Fruit fly (Drosophila melanogaster) whole organism, embryonic: ENCODE measurements around the gene CG43901.

Source experiments
- Blimp-1 ChIP-seq: fragments of 200-800 bp; sonication (Bioruptor generic); optimal IDR thresholded peaks from 3 replicates; lab custom pipeline; 2018; ENCODE audit warnings: missing biosample characterization, missing genetic modification characterization, mild to moderate bottlenecking, moderate library complexity, missing genetic modification reagents
- CG10209 ChIP-seq: fragments of 200-800 bp; sonication (Bioruptor generic); optimal IDR thresholded peaks from 3 replicates; lab custom pipeline; 2017; ENCODE audit warnings: missing biosample characterization, mild to moderate bottlenecking, missing genetic modification characterization, missing genetic modification reagents
- CG11398 ChIP-seq: fragments of 200-800 bp; sonication (Bioruptor generic); optimal IDR thresholded peaks from 2 replicates; lab custom pipeline; 2016; ENCODE audit warnings: missing biosample characterization, missing genetic modification characterization
- CG12104 ChIP-seq: fragments of 200-800 bp; sonication (Bioruptor generic); optimal IDR thresholded peaks from 3 replicates; lab custom pipeline; 2016; ENCODE audit warnings: missing biosample characterization, missing genetic modification characterization
- CG13287 ChIP-seq: fragments of 200-800 bp; sonication (Bioruptor generic); IDR thresholded peaks from 2 replicates; pipeline ENCODE4 v1.3.6; 2022; ENCODE audit warnings: missing biosample characterization, missing genetic modification characterization; ENCODE audit not compliant: partially characterized antibody
- CG14441 ChIP-seq: fragments of 200-800 bp; sonication (Bioruptor generic); IDR thresholded peaks from 2 replicates; pipeline ENCODE4 v1.3.6; 2022; ENCODE audit warnings: missing biosample characterization, missing genetic modification characterization
- CG18011 ChIP-seq: fragments of 200-800 bp; sonication (Bioruptor generic); optimal IDR thresholded peaks from 2 replicates; lab custom pipeline; 2017; ENCODE audit warnings: missing biosample characterization, missing genetic modification characterization, mild to moderate bottlenecking, moderate library complexity, missing genotype
- CG1832 ChIP-seq: fragments of 200-800 bp; sonication (Bioruptor generic); optimal IDR thresholded peaks from 2 replicates; lab custom pipeline; 2017; ENCODE audit warnings: missing biosample characterization, mild to moderate bottlenecking, missing genetic modification characterization, inconsistent platforms
- CG18619 ChIP-seq: fragments of 200-800 bp; sonication (Bioruptor generic); optimal IDR thresholded peaks from 3 replicates; lab custom pipeline; 2017; ENCODE audit warnings: missing biosample characterization, mild to moderate bottlenecking, missing genetic modification characterization
- CG2129 ChIP-seq: fragments of 200-800 bp; sonication (Bioruptor generic); IDR thresholded peaks from 2 replicates; pipeline ENCODE4 v1.3.6; 2022; ENCODE audit warnings: missing biosample characterization, missing genetic modification characterization; ENCODE audit not compliant: partially characterized antibody
- CG2202 ChIP-seq: fragments of 200-800 bp; sonication (Bioruptor generic); optimal IDR thresholded peaks from 2 replicates; lab custom pipeline; 2018; ENCODE audit warnings: missing biosample characterization, mild to moderate bottlenecking, missing genetic modification characterization
- CG2712 ChIP-seq: fragments of 200-800 bp; optimal IDR thresholded peaks from 3 replicates; lab custom pipeline; 2019; ENCODE audit warnings: missing biosample characterization, mild to moderate bottlenecking, missing genetic modification characterization, moderate library complexity
- CG32532 ChIP-seq: fragments of 200-800 bp; sonication (Bioruptor generic); IDR thresholded peaks from 2 replicates; pipeline ENCODE4 v1.3.6; 2022; ENCODE audit warnings: missing biosample characterization, missing genetic modification characterization
- CG34224 ChIP-seq: fragments of 200-800 bp; sonication (Bioruptor generic); IDR thresholded peaks from 3 replicates; pipeline ENCODE4 v1.3.6; 2022; ENCODE audit warnings: missing biosample characterization, missing genetic modification characterization; ENCODE audit not compliant: partially characterized antibody
- CG6689 ChIP-seq: fragments of 200-800 bp; sonication (Bioruptor generic); IDR thresholded peaks from 2 replicates; pipeline ENCODE4 v1.3.6; 2022; ENCODE audit warnings: missing biosample characterization, missing genetic modification characterization
- CG8089 ChIP-seq: fragments of 200-800 bp; sonication (Bioruptor generic); optimal IDR thresholded peaks from 3 replicates; lab custom pipeline; 2016; ENCODE audit warnings: missing biosample characterization, missing genetic modification characterization
- CG8290 ChIP-seq, 3 experiments: fragments of 200-800 bp; sonication (Bioruptor generic); optimal IDR thresholded peaks; 2 replicates each; lab custom pipeline; 2016 to 2019; ENCODE audit warnings: missing biosample characterization in 3 of 3, missing genetic modification characterization in 3 of 3, mild to moderate bottlenecking in 2 of 3, moderate library complexity in 1 of 3
- CG9817 ChIP-seq: fragments of 200-800 bp; sonication (Bioruptor generic); optimal IDR thresholded peaks from 2 replicates; lab custom pipeline; 2018; ENCODE audit warnings: missing biosample characterization, mild to moderate bottlenecking, missing genetic modification characterization, moderate library complexity
- CG9876 ChIP-seq: fragments of 200-800 bp; sonication (Bioruptor generic); optimal IDR thresholded peaks from 2 replicates; lab custom pipeline; 2016; ENCODE audit warnings: missing biosample characterization, missing genetic modification characterization
- Dek ChIP-seq: fragments of 200-800 bp; sonication (Bioruptor generic); optimal IDR thresholded peaks from 3 replicates; lab custom pipeline; 2019; ENCODE audit warnings: missing biosample characterization, mild to moderate bottlenecking, missing genetic modification characterization, moderate library complexity
- Dref ChIP-seq: fragments of 200-800 bp; sonication (Bioruptor generic); IDR thresholded peaks from 2 replicates; pipeline ENCODE4 v1.3.6; 2022; ENCODE audit warnings: missing biosample characterization, missing genetic modification characterization
- ERR ChIP-seq: fragments of 200-800 bp; sonication (Bioruptor generic); optimal IDR thresholded peaks from 2 replicates; lab custom pipeline; 2016; ENCODE audit warnings: missing biosample characterization, missing genetic modification characterization
- Fer2 ChIP-seq: fragments of 200-800 bp; sonication (Bioruptor generic); optimal IDR thresholded peaks from 2 replicates; lab custom pipeline; 2018; ENCODE audit warnings: missing biosample characterization, mild to moderate bottlenecking, missing genetic modification characterization, moderate library complexity
- Hsf ChIP-seq: fragments of 200-800 bp; sonication (Bioruptor generic); optimal IDR thresholded peaks from 3 replicates; lab custom pipeline; 2016; ENCODE audit warnings: missing biosample characterization, missing genetic modification characterization
- Lhr ChIP-seq: fragments of 200-800 bp; sonication (Bioruptor generic); optimal IDR thresholded peaks from 3 replicates; lab custom pipeline; 2017; ENCODE audit warnings: mild to moderate bottlenecking, missing biosample characterization, missing genetic modification reagents, missing genetic modification characterization
- Lpt ChIP-seq: fragments of >200 bp; optimal IDR thresholded peaks from 2 replicates; lab custom pipeline; 2018; ENCODE audit warnings: missing biosample characterization, missing genetic modification characterization
- Mrtf ChIP-seq: fragments of 200-800 bp; sonication (Bioruptor generic); IDR thresholded peaks from 3 replicates; pipeline ENCODE4 v1.3.6; 2022; ENCODE audit warnings: missing biosample characterization, missing genetic modification characterization
- Oli ChIP-seq: fragments of 200-800 bp; sonication (Bioruptor generic); optimal IDR thresholded peaks from 2 replicates; lab custom pipeline; 2018; ENCODE audit warnings: missing biosample characterization, mild to moderate bottlenecking, missing genetic modification characterization, moderate library complexity
- Pdp1 ChIP-seq, 2 experiments: fragments of 200-800 bp; sonication (Bioruptor generic); optimal IDR thresholded peaks; 3 replicates each; lab custom pipeline; 2016; ENCODE audit warnings: missing biosample characterization in 2 of 2, missing genetic modification characterization in 2 of 2, mild to moderate bottlenecking in 1 of 2, moderate library complexity in 1 of 2
- Scr ChIP-seq: fragments of 200-800 bp; sonication (Bioruptor generic); IDR thresholded peaks from 2 replicates; pipeline ENCODE4 v1.3.6; 2022; ENCODE audit warnings: missing biosample characterization, missing genetic modification characterization; ENCODE audit not compliant: partially characterized antibody
- TFAM ChIP-seq: fragments of 200-800 bp; sonication (Bioruptor generic); optimal IDR thresholded peaks from 2 replicates; lab custom pipeline; 2017; ENCODE audit warnings: missing biosample characterization, missing genetic modification characterization, inconsistent platforms
- Trl ChIP-seq, 3 experiments: fragments of >200 bp in 2 of 3; fragments of 200-800 bp in 1 of 3; sonication (Bioruptor generic) in 1 of 3; optimal IDR thresholded peaks; 2 replicates in 1 of 3; 3 replicates in 2 of 3; lab custom pipeline; 2016 to 2017; ENCODE audit warnings: missing biosample characterization in 1 of 3, missing genetic modification characterization in 1 of 3
- amos ChIP-seq: fragments of 200-800 bp; sonication (Bioruptor generic); IDR thresholded peaks from 2 replicates; pipeline ENCODE4 v1.3.6; 2022; ENCODE audit warnings: missing biosample characterization, missing genetic modification characterization; ENCODE audit not compliant: partially characterized antibody
- ato ChIP-seq: fragments of 200-800 bp; sonication (Bioruptor generic); IDR thresholded peaks from 2 replicates; pipeline ENCODE4 v1.3.6; 2022; ENCODE audit warnings: missing biosample characterization, missing genetic modification characterization; ENCODE audit not compliant: partially characterized antibody
- bbx ChIP-seq: fragments of 200-800 bp; sonication (Bioruptor generic); IDR thresholded peaks from 2 replicates; pipeline ENCODE4 v1.3.6; 2022; ENCODE audit warnings: missing biosample characterization, missing genetic modification characterization; ENCODE audit not compliant: partially characterized antibody
- cwo ChIP-seq: fragments of 200-800 bp; sonication (Bioruptor generic); optimal IDR thresholded peaks from 3 replicates; lab custom pipeline; 2017; ENCODE audit warnings: missing biosample characterization, missing genetic modification characterization, mild to moderate bottlenecking, moderate library complexity, missing genetic modification reagents
- dm ChIP-seq: fragments of 200-800 bp; sonication (Bioruptor generic); optimal IDR thresholded peaks from 3 replicates; lab custom pipeline; 2016; ENCODE audit warnings: missing biosample characterization, missing genetic modification characterization
- fd64A ChIP-seq: fragments of 200-800 bp; sonication (Bioruptor generic); optimal IDR thresholded peaks from 3 replicates; lab custom pipeline; 2018; ENCODE audit warnings: missing biosample characterization, mild to moderate bottlenecking, missing genetic modification characterization
- mirr ChIP-seq: fragments of 200-800 bp; sonication (Bioruptor generic); optimal IDR thresholded peaks from 3 replicates; lab custom pipeline; 2018; ENCODE audit warnings: missing biosample characterization, mild to moderate bottlenecking, missing genetic modification characterization
- pb ChIP-seq: fragments of 200-800 bp; sonication (Bioruptor generic); optimal IDR thresholded peaks from 3 replicates; lab custom pipeline; 2016; ENCODE audit warnings: missing biosample characterization, missing genetic modification characterization
- rib ChIP-seq: fragments of 200-800 bp; sonication (Bioruptor generic); IDR thresholded peaks from 2 replicates; pipeline ENCODE4 v1.3.6; 2022; ENCODE audit warnings: missing biosample characterization, missing genetic modification characterization
- ssp ChIP-seq: fragments of 200-800 bp; sonication (Bioruptor generic); IDR thresholded peaks from 2 replicates; pipeline ENCODE4 v1.3.6; 2022; ENCODE audit warnings: missing biosample characterization, missing genetic modification characterization
- tap ChIP-seq: fragments of 200-800 bp; optimal IDR thresholded peaks from 3 replicates; lab custom pipeline; 2019; ENCODE audit warnings: missing biosample characterization, mild to moderate bottlenecking, missing genetic modification characterization, moderate library complexity
- tgo ChIP-seq: fragments of 200-800 bp; sonication (Bioruptor generic); IDR thresholded peaks from 3 replicates; pipeline ENCODE4 v1.3.6; 2022; ENCODE audit warnings: missing biosample characterization, missing genetic modification characterization
- tio ChIP-seq: fragments of 200-800 bp; sonication (Bioruptor generic); optimal IDR thresholded peaks from 2 replicates; lab custom pipeline; 2017; ENCODE audit warnings: missing biosample characterization, missing genetic modification characterization, inconsistent platforms
- toy ChIP-seq: fragments of 200-800 bp; sonication (Bioruptor generic); IDR thresholded peaks from 2 replicates; pipeline ENCODE4 v1.3.6; 2022; ENCODE audit warnings: missing biosample characterization, missing genetic modification characterization
- zen2 ChIP-seq: fragments of 200-800 bp; sonication (Bioruptor generic); IDR thresholded peaks from 3 replicates; pipeline ENCODE4 v1.3.6; 2022; ENCODE audit warnings: missing biosample characterization, missing genetic modification characterization; ENCODE audit not compliant: partially characterized antibody

Gene CG43901

DNA sequence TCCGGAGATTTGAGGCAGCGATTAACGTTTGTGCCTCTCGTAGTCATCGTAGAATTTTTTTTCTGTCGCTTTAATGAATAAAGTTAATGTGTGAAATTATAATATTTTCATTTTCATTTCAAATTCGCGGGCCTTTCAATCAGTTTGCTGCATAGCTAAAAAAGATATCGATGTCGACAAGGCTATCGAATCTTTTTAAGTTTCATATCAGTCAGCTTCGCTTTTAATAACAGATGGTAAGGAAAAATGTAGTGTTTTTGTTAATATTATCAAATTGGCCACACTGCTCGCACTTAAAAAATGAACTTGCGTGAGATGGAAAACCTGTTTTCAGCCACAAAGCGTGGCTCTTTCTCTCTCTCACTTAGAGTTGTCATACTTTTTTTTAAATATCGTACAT is 24.0 kb downstream of the CG43901 start (continued):
- TF ChIP-seq dm (no peak), Scr (GFP tag; lab: Robert Waterston, UW) (peak; percentile 54), CG2129 (GFP tag; lab: Robert Waterston, UW) (no peak), CG34224 (GFP tag; lab: Robert Waterston, UW) (peak; percentile 77), TFAM (no peak), bbx (GFP tag; lab: Robert Waterston, UW) (peak; percentile 61; the same call in 1 of the 2 replicates), CG1832 (GFP tag; lab: Kevin White, UChicago) (no peak), Oli (no peak), toy (no peak), CG9817 (tag; lab: Kevin White, UChicago) (no peak), amos (GFP tag; lab: Robert Waterston, UW) (peak; percentile 59), CG9876 (no peak), Fer2 (tag; lab: Kevin White, UChicago) (no peak), fd64A (GFP tag; lab: Kevin White, UChicago) (no peak), CG8290 (GFP tag; optimal IDR thresholded peaks at IDR 0.05; lab: Kevin White, UChicago) (peak; percentile 41), CG8290 (tag; optimal IDR thresholded peaks at IDR 0.05; lab: Kevin White, UChicago) (no peak), Lhr (no peak), Lpt (GFP tag; lab: Kevin White, UChicago) (no peak), ssp (GFP tag; lab: Robert Waterston, UW) (no peak), Hsf (GFP tag; lab: Kevin White, UChicago) (no peak), CG13287 (GFP tag; lab: Robert Waterston, UW) (peak; percentile 80), CG18011 (GFP tag; lab: Kevin White, UChicago) (peak; percentile 95), Blimp-1 (no peak), ato (GFP tag; lab: Robert Waterston, UW) (no peak), CG10209 (GFP tag; lab: Kevin White, UChicago) (no peak), CG12104 (no peak), cwo (no peak), CG6689 (no peak), pb (no peak), zen2 (GFP tag; lab: Robert Waterston, UW) (peak; percentile 69), tgo (GFP tag; lab: Robert Waterston, UW) (no peak), CG2712 (tag; lab: Kevin White, UChicago) (no peak), Mrtf (GFP tag; lab: Robert Waterston, UW) (no peak), ERR (GFP tag; lab: Kevin White, UChicago) (no peak), CG32532 (GFP tag; lab: Robert Waterston, UW) (no peak), Trl (optimal IDR thresholded peaks at IDR 0.05; lab: Kevin White, UChicago) (peak in 1 of 2 experiments; percentile 4), Trl (GFP tag; optimal IDR thresholded peaks at IDR 0.05; lab: Kevin White, UChicago) (no peak), CG11398 (GFP tag; lab: Kevin White, UChicago) (no peak), CG14441 (no peak), tio (no peak), Pdp1 (GFP tag; optimal IDR thresholded peaks at IDR 0.05; lab: Kevin White, UChicago) (no peak), CG2202 (no peak), tap (tag; lab: Kevin White, UChicago) (no peak), Dek (tag; lab: Kevin White, UChicago) (no peak), Dref (GFP tag; lab: Robert Waterston, UW) (peak; percentile 65), CG18619 (GFP tag; lab: Kevin White, UChicago) (no peak), mirr (GFP tag; lab: Kevin White, UChicago) (no peak), CG8089 (GFP tag; lab: Kevin White, UChicago) (no peak), rib (no peak)
